Worm (Caenorhabditis elegans): ENCODE data around the gene K09C6.3.
"Not testable (repeated sequence)": the region's sequence is repeated elsewhere in the genome, so short reads cannot be mapped to it uniquely, and the experiment has no call there.

Gene K09C6.3

ce11 chrV:849042-849441, 3.2 kb upstream of the K09C6.3 start:
- TF ChIP-seq unc-62 (GFP tag; optimal IDR thresholded peaks at IDR 0.05): no peak

- no peak for TF ChIP-seq unc-62 (GFP tag; optimal IDR thresholded peaks at IDR 0.05)
Observed at ce11 chrV:849512-849911, 2.8 kb upstream of the K09C6.3 start, which contains the start of gene srbc-12. TSS of gene srbc-12 (plus strand) at chrV:849812.

DNA sequence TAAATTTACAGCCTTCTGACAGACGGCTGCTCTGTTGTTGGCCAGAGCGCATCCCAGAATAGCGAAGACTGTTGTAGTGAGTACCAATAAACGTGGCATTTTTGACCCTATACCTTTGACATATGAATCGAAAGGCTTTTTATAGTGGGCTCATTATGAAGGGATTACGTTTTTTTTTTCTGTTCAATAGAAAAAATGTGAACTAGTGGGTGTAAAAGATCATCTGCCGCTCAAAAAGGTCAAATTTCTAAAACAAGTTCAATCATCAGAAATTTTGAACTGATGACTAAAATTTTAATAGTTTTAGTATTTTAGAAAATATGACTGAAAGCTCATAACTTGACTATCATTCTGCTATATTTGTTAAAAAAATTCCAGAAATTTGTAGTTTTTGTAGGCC, 2.7 kb downstream of the K09C6.3 start, which contains the start of gene K09C6.9:
Gene K09C6.9, minus strand, starts transcription at position 101 of the 400 bp plus-strand sequence.
- no peak for TF ChIP-seq unc-62 (GFP tag; optimal IDR thresholded peaks at IDR 0.05)

DNA sequence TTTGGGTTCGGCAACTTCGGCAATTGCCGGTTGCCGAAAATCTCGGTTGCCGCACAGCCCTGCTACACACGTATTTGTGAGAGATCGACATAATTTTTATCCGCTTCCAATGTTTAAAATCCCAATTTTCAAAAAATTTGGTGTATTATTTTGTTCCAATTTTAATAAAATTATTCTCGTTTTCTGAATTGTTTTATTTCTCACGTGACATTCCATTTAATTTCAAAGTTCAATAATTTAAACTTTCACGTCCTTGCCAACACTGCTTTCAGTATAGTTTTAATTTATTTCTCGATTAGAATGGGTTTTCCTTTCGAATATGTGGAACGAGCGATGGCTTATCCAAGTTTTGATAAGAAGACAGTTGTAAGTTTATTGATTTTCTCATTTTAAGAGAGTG, 4.3 kb downstream of the K09C6.3 start, which contains the start of gene K09C6.2:
Gene K09C6.2, plus strand, starts transcription at position 301 of the 400 bp plus-strand sequence.
- TF ChIP-seq unc-62 (GFP tag; optimal IDR thresholded peaks at IDR 0.05): no peak

DNA sequence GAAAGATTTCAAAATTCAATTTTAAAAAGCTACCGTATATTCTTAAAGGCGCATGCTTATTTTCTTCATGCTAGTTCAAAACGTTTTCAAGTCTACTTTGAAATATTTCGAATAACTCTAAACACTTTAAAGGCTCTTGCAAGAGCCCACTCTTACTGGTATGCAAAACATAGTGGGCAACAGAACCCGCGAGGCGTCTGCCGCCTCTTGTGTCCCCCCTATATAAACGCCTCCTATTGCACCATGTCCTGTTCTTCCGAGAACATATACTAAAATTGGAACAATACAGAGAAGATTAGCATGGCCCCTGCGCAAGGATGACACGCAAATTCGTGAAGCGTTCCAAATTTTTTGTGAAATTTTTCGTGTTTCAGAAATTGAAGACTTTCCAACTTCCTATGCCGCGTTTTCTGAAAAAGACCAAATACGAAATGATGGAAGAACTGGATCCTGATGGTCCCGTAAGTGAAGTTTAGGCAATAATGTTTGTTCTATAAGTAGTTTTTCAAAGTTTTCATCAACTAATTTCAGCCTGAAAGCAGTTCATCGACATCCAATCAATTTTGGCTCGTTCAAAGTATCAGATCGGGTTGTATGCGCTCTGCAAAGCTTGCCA, 6.7 kb downstream of the K09C6.3 start:
- TF ChIP-seq unc-62 (GFP tag; optimal IDR thresholded peaks at IDR 0.05): no peak

DNA sequence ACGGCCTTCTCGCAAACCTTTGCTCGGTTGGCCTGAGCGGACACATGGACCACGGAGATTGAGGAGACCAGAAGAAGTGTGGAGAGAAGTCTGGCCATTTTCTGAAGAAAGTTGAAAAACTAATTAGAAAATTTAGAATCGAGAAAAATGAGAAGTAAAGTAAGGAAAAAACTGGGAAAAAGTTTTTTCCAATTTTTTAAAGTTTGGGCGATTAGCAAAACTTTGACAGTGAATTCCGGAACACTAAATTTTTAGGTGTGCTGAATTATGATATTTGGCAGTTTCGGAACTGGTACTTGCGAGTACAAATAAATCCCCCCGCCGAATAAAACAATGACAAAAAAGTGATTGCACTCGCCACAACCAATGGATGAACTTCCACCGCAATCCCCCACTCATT, 14.4 kb downstream of the K09C6.3 start, which contains the start of gene T02B11.3:
Gene T02B11.3, minus strand, starts transcription at position 101 of the 400 bp plus-strand sequence.
- TF ChIP-seq unc-62 (GFP tag; optimal IDR thresholded peaks at IDR 0.05): no peak

DNA sequence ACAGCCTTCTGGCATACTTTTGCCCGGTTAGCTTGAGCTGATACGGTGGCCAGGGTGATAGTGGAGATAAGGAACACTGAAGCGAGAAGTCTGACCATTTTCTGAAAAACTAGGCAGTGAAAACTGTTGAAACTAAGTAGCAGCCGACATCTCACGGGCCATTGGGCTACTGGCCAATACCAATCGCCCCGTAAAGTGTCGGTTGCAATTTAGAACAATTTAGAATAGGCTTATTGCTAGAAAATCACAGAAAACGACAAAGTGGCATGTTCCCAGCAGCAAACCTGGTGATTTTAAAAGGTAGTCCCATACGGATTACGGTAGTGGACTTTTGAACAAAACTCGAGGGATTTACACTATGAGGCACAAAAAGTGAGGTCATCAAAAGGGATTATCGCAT, 18.7 kb downstream of the K09C6.3 start, which contains the start of gene T02B11.4:
Gene T02B11.4, minus strand, starts transcription at position 101 of the 400 bp plus-strand sequence.
- TF ChIP-seq unc-62 (GFP tag; optimal IDR thresholded peaks at IDR 0.05): no peak

ce11 chrV:875945-876344, 23.7 kb downstream of the K09C6.3 start, which contains the start of gene T02B11.9:
TSS of gene T02B11.9 (plus strand) at chrV:876245.
- TF ChIP-seq unc-62 (GFP tag; optimal IDR thresholded peaks at IDR 0.05): no peak

ce11 chrV:878567-878966, 26.3 kb downstream of the K09C6.3 start, which contains the start of gene T02B11.8:
TSS of gene T02B11.8 (minus strand) at chrV:878667.
- TF ChIP-seq unc-62 (GFP tag; optimal IDR thresholded peaks at IDR 0.05): no peak

DNA sequence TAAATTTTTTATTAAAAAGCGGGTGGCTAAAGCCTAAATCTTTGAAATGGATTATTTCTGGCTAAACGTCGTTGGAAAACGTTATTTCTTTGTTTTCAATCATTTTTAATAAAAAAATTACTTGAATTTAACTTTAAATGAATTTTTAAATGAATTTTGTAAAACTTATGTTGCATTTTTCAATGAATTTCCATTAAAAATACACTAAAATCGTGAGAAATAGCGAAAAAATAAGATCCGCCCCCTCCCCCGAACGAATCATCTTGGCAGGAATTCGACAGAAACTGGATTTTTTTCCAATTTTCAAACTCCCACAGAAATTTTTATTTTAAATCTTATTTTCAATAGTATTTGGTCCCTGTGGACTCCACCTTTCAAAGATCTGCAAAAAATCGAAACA, 26.9 kb downstream of the K09C6.3 start, which contains the start of gene srg-53:
Gene srg-53, plus strand, starts transcription at position 301 of the 400 bp plus-strand sequence.
- no peak for TF ChIP-seq unc-62 (GFP tag; optimal IDR thresholded peaks at IDR 0.05)

- no peak for TF ChIP-seq unc-62 (GFP tag; optimal IDR thresholded peaks at IDR 0.05)
Observed at ce11 chrV:884324-884723, 32.0 kb downstream of the K09C6.3 start, which contains the start of gene srj-38. TSS of gene srj-38 (minus strand) at chrV:884424.

DNA sequence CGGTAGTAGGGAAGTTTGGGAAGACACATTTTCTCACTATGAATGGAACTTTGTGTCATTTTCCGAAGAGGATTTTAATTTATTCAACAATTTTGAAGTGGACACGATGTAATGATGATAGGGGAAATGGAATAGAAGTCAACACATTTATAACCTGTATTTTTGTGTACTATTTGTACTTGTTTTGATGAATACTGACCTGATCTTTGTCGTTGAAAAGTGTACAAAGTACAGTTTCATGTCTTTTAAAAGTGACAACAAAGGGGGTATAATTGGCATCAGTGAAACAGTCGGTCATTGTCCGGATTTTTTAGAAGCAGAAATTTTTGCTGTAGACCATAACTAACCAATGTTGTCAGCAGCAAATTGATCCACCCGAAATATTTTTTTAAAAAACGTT, 36.9 kb downstream of the K09C6.3 start, which contains the start of gene T02B11.6:
Gene T02B11.6, minus strand, starts transcription at position 101 of the 400 bp plus-strand sequence.
- no peak for TF ChIP-seq unc-62 (GFP tag; optimal IDR thresholded peaks at IDR 0.05)

ce11 chrV:890423-890822, 38.1 kb downstream of the K09C6.3 start, which contains the start of gene srlf-21:
TSS of gene srlf-21 (minus strand) at chrV:890523.
- no peak for TF ChIP-seq unc-62 (GFP tag; optimal IDR thresholded peaks at IDR 0.05)

- TF ChIP-seq unc-62 (GFP tag; optimal IDR thresholded peaks at IDR 0.05): not testable (repeated sequence)
Observed at ce11 chrV:890835-891234, 38.6 kb downstream of the K09C6.3 start, which contains the start of gene srlf-22. TSS of gene srlf-22 (plus strand) at chrV:891135.

ce11 chrV:893437-894018, 41.2 kb downstream of the K09C6.3 start, which contains the start of the genes srlf-23 and srlf-20:
TSS of gene srlf-23 (minus strand) at chrV:893537.
TSS of gene srlf-20 (plus strand) at chrV:893968.
- TF ChIP-seq unc-62 (GFP tag; optimal IDR thresholded peaks at IDR 0.05): no peak

DNA sequence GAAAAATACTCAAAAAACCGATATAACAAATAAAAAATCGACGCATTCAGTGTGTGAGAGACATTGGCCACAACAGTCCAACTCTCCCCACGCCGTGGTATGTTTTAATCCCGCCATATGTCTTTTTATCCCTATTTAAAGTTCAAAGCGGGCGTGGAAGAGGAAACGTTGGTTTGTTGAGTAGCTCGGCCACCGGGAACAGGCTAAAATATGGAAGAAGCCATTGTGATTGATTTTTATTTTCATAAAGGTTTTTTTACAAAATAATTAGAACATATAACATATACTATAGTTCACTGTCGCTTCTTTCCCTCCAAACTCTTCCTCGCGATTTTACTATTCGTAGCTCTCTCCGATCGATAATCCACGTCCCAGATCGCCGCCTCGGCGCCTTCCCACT, 46.8 kb downstream of the K09C6.3 start, which contains the start of gene nas-32:
Gene nas-32, minus strand, starts transcription at position 101 of the 400 bp plus-strand sequence.
- no peak for TF ChIP-seq unc-62 (GFP tag; optimal IDR thresholded peaks at IDR 0.05)

Measured in whole organism, dauer.